Fruit fly (Drosophila melanogaster) whole organism, embryonic: ENCODE results near the gene CG31268.

Experiments
- ATbp ChIP-seq: fragments of 200-800 bp; sonication (Bioruptor generic); optimal IDR thresholded peaks from 2 replicates; lab custom pipeline; 2017; ENCODE audit warnings: missing biosample characterization, mild to moderate bottlenecking, missing genetic modification characterization, missing genetic modification reagents
- Adf1 ChIP-seq: fragments of 200-800 bp; sonication (Bioruptor generic); IDR thresholded peaks from 2 replicates; pipeline ENCODE4 v1.3.6; 2022; ENCODE audit warnings: missing biosample characterization, missing genetic modification characterization
- B-H1 ChIP-seq: fragments of 200-800 bp; sonication (Bioruptor generic); IDR thresholded peaks from 3 replicates; pipeline ENCODE4 v1.3.6; 2022; ENCODE audit warnings: missing biosample characterization, missing genetic modification characterization
- Blimp-1 ChIP-seq: fragments of 200-800 bp; sonication (Bioruptor generic); optimal IDR thresholded peaks from 3 replicates; lab custom pipeline; 2018; ENCODE audit warnings: missing biosample characterization, missing genetic modification characterization, mild to moderate bottlenecking, moderate library complexity, missing genetic modification reagents
- CG10147 ChIP-seq: fragments of 200-800 bp; sonication (Bioruptor generic); optimal IDR thresholded peaks from 2 replicates; lab custom pipeline; 2019; ENCODE audit warnings: missing biosample characterization, mild to moderate bottlenecking, missing genetic modification characterization, moderate library complexity
- CG11093 ChIP-seq: fragments of 200-800 bp; sonication (Bioruptor generic); IDR thresholded peaks from 3 replicates; pipeline ENCODE4 v1.3.6; 2022; ENCODE audit warnings: missing biosample characterization, missing genetic modification characterization
- CG11696 ChIP-seq: fragments of 200-800 bp; sonication (Bioruptor generic); IDR thresholded peaks from 2 replicates; pipeline ENCODE4 v1.3.6; 2022; ENCODE audit warnings: missing biosample characterization, missing genetic modification characterization
- CG1602 ChIP-seq: fragments of 200-800 bp; sonication (Bioruptor generic); optimal IDR thresholded peaks from 3 replicates; lab custom pipeline; 2016; ENCODE audit warnings: missing biosample characterization, missing genetic modification characterization
- CG2678 ChIP-seq: fragments of 200-800 bp; sonication (Bioruptor generic); optimal IDR thresholded peaks from 3 replicates; lab custom pipeline; 2019; ENCODE audit warnings: missing biosample characterization, mild to moderate bottlenecking, missing genetic modification characterization, moderate library complexity
- CG3407 ChIP-seq: fragments of 200-800 bp; sonication (Bioruptor generic); optimal IDR thresholded peaks from 2 replicates; lab custom pipeline; 2018; ENCODE audit warnings: missing biosample characterization, mild to moderate bottlenecking, missing genetic modification characterization
- CG42726 ChIP-seq: fragments of 200-800 bp; sonication (Bioruptor generic); IDR thresholded peaks from 2 replicates; pipeline ENCODE4 v1.3.6; 2022; ENCODE audit warnings: missing biosample characterization, missing genetic modification characterization; ENCODE audit not compliant: partially characterized antibody
- CG4328 ChIP-seq: fragments of 200-800 bp; sonication (Bioruptor generic); optimal IDR thresholded peaks from 3 replicates; lab custom pipeline; 2017; ENCODE audit warnings: missing biosample characterization, missing genetic modification reagents, missing genetic modification characterization
- CG4360 ChIP-seq: fragments of 200-800 bp; sonication (Bioruptor generic); IDR thresholded peaks from 2 replicates; pipeline ENCODE4 v1.3.6; 2022; ENCODE audit warnings: missing biosample characterization, missing genetic modification characterization
- CG6175 ChIP-seq: fragments of 200-800 bp; sonication (Bioruptor generic); IDR thresholded peaks from 3 replicates; pipeline ENCODE4 v1.3.6; 2022; ENCODE audit warnings: missing biosample characterization, missing genetic modification characterization
- CG7271 ChIP-seq: fragments of 200-800 bp; sonication (Bioruptor generic); optimal IDR thresholded peaks from 2 replicates; lab custom pipeline; 2018; ENCODE audit warnings: missing biosample characterization, mild to moderate bottlenecking, missing genetic modification characterization, moderate library complexity
- CG8089 ChIP-seq: fragments of 200-800 bp; sonication (Bioruptor generic); optimal IDR thresholded peaks from 3 replicates; lab custom pipeline; 2016; ENCODE audit warnings: missing biosample characterization, missing genetic modification characterization
- CG8290 ChIP-seq, 3 experiments: fragments of 200-800 bp; sonication (Bioruptor generic); optimal IDR thresholded peaks; 2 replicates each; lab custom pipeline; 2016 to 2019; ENCODE audit warnings: missing biosample characterization in 3 of 3, missing genetic modification characterization in 3 of 3, mild to moderate bottlenecking in 2 of 3, moderate library complexity in 1 of 3
- CG8478 ChIP-seq: fragments of >200 bp; optimal IDR thresholded peaks from 2 replicates; lab custom pipeline; 2018
- CrebB ChIP-seq: fragments of 200-800 bp; sonication (Bioruptor generic); optimal IDR thresholded peaks from 3 replicates; lab custom pipeline; 2018; ENCODE audit warnings: missing biosample characterization, mild to moderate bottlenecking, missing genetic modification characterization
- D ChIP-seq, 2 experiments: fragments of 200-800 bp in 1 of 2; fragments of >200 bp in 1 of 2; sonication (Bioruptor generic) in 1 of 2; optimal IDR thresholded peaks; 2 replicates in 1 of 2; 3 replicates in 1 of 2; lab custom pipeline; 2017; ENCODE audit warnings: mild to moderate bottlenecking in 1 of 2, missing biosample characterization in 1 of 2, missing genetic modification characterization in 1 of 2, missing genetic modification reagents in 1 of 2
- Gsc ChIP-seq: fragments of 200-800 bp; sonication (Bioruptor generic); IDR thresholded peaks from 2 replicates; pipeline ENCODE4 v1.3.6; 2022; ENCODE audit warnings: missing biosample characterization, missing genetic modification characterization
- HLHmδ ChIP-seq: fragments of 200-800 bp; sonication (Bioruptor generic); optimal IDR thresholded peaks from 2 replicates; lab custom pipeline; 2018; ENCODE audit warnings: missing biosample characterization, mild to moderate bottlenecking, missing genetic modification characterization, moderate library complexity
- Hmr ChIP-seq: fragments of 200-800 bp; sonication (Bioruptor generic); optimal IDR thresholded peaks from 3 replicates; lab custom pipeline; 2017; ENCODE audit warnings: mild to moderate bottlenecking, missing biosample characterization, missing genetic modification reagents, missing genetic modification characterization
- MBD-R2 ChIP-seq: fragments of 200-800 bp; sonication (Bioruptor generic); IDR thresholded peaks from 2 replicates; pipeline ENCODE4 v1.3.6; 2022; ENCODE audit warnings: missing biosample characterization, missing genetic modification characterization
- Mad ChIP-seq: fragments of 200-800 bp; sonication (Bioruptor generic); optimal IDR thresholded peaks from 2 replicates; lab custom pipeline; 2016; ENCODE audit warnings: missing biosample characterization, missing genetic modification characterization
- Med ChIP-seq: fragments of 200-800 bp; sonication (Bioruptor generic); peaks from one replicate; lab custom pipeline; 2016; ENCODE audit warnings: missing biosample characterization, missing genetic modification characterization, mild to moderate bottlenecking, inconsistent platforms, moderate library complexity
- NK7.1 ChIP-seq: fragments of 200-800 bp; sonication (Bioruptor generic); optimal IDR thresholded peaks from 3 replicates; lab custom pipeline; 2016; ENCODE audit warnings: missing biosample characterization, missing genetic modification characterization
- Oaz ChIP-seq: fragments of 200-800 bp; sonication (Bioruptor generic); IDR thresholded peaks from 2 replicates; pipeline ENCODE4 v1.3.6; 2022; ENCODE audit warnings: missing biosample characterization, missing genetic modification characterization
- Rfx ChIP-seq: fragments of 200-800 bp; sonication (Bioruptor generic); IDR thresholded peaks from 2 replicates; pipeline ENCODE4 v1.3.6; 2022; ENCODE audit warnings: missing biosample characterization, missing genetic modification characterization
- Sin3A ChIP-seq: fragments of >200 bp; optimal IDR thresholded peaks from 2 replicates; lab custom pipeline; 2018
- Spps ChIP-seq: fragments of 200-800 bp; sonication (Bioruptor generic); optimal IDR thresholded peaks from 2 replicates; lab custom pipeline; 2018; ENCODE audit warnings: missing biosample characterization, mild to moderate bottlenecking, missing genetic modification characterization
- amos ChIP-seq: fragments of 200-800 bp; sonication (Bioruptor generic); IDR thresholded peaks from 2 replicates; pipeline ENCODE4 v1.3.6; 2022; ENCODE audit warnings: missing biosample characterization, missing genetic modification characterization; ENCODE audit not compliant: partially characterized antibody
- bcd ChIP-seq: fragments of 200-800 bp; sonication (Bioruptor generic); optimal IDR thresholded peaks from 2 replicates; lab custom pipeline; 2017; ENCODE audit warnings: missing biosample characterization, mild to moderate bottlenecking, missing genetic modification characterization
- bowl ChIP-seq: fragments of 200-800 bp; sonication (Bioruptor generic); IDR thresholded peaks from 2 replicates; pipeline ENCODE4 v1.3.6; 2022; ENCODE audit warnings: missing biosample characterization, missing genetic modification characterization
- cas ChIP-seq: fragments of 200-800 bp; sonication (Bioruptor generic); IDR thresholded peaks from 2 replicates; pipeline ENCODE4 v1.3.6; 2022; ENCODE audit warnings: missing biosample characterization, missing genetic modification characterization
- chif ChIP-seq, 2 experiments: fragments of 200-800 bp; sonication (Bioruptor generic); optimal IDR thresholded peaks; 3 replicates each; lab custom pipeline; 2016; ENCODE audit warnings: missing biosample characterization in 2 of 2, missing genetic modification characterization in 2 of 2
- crol ChIP-seq: fragments of 200-800 bp; sonication (Bioruptor generic); IDR thresholded peaks from 2 replicates; pipeline ENCODE4 v1.3.6; 2022; ENCODE audit warnings: missing biosample characterization, missing genetic modification characterization
- dm ChIP-seq: fragments of 200-800 bp; sonication (Bioruptor generic); optimal IDR thresholded peaks from 3 replicates; lab custom pipeline; 2016; ENCODE audit warnings: missing biosample characterization, missing genetic modification characterization
- dmrt99B ChIP-seq: fragments of 200-800 bp; sonication (Bioruptor generic); optimal IDR thresholded peaks from 2 replicates; lab custom pipeline; 2018; ENCODE audit warnings: missing biosample characterization, mild to moderate bottlenecking, missing genetic modification characterization, moderate library complexity
- ems ChIP-seq: fragments of 200-800 bp; sonication (Bioruptor generic); optimal IDR thresholded peaks from 3 replicates; lab custom pipeline; 2016; ENCODE audit warnings: missing biosample characterization, missing genetic modification characterization
- grau ChIP-seq: fragments of 200-800 bp; optimal IDR thresholded peaks from 3 replicates; lab custom pipeline; 2019; ENCODE audit warnings: missing biosample characterization, mild to moderate bottlenecking, missing genetic modification characterization, moderate library complexity
- gro ChIP-seq: fragments of 200-800 bp; sonication (Bioruptor generic); optimal IDR thresholded peaks from 2 replicates; lab custom pipeline; 2016; ENCODE audit warnings: missing biosample characterization, missing genetic modification characterization
- ham ChIP-seq: fragments of 200-800 bp; sonication (Bioruptor generic); IDR thresholded peaks from 2 replicates; pipeline ENCODE4 v1.3.6; 2022; ENCODE audit warnings: missing biosample characterization, missing genetic modification characterization
- knrl ChIP-seq: fragments of 200-800 bp; sonication (Bioruptor generic); IDR thresholded peaks from 3 replicates; pipeline ENCODE4 v1.3.6; 2022; ENCODE audit warnings: missing biosample characterization, missing genetic modification characterization; ENCODE audit not compliant: partially characterized antibody
- nau ChIP-seq: fragments of 200-800 bp; sonication (Bioruptor generic); optimal IDR thresholded peaks from 3 replicates; lab custom pipeline; 2017; ENCODE audit warnings: missing biosample characterization, mild to moderate bottlenecking, missing genetic modification characterization, missing genetic modification reagents
- phol ChIP-seq: fragments of 200-800 bp; sonication (Bioruptor generic); optimal IDR thresholded peaks from 3 replicates; lab custom pipeline; 2018; ENCODE audit warnings: missing biosample characterization, mild to moderate bottlenecking, missing genetic modification characterization, moderate library complexity
- schlank ChIP-seq: fragments of 200-800 bp; sonication (Bioruptor generic); optimal IDR thresholded peaks from 2 replicates; lab custom pipeline; 2018; ENCODE audit warnings: missing biosample characterization, mild to moderate bottlenecking, missing genetic modification characterization
- sim ChIP-seq: fragments of 200-800 bp; sonication (Bioruptor generic); IDR thresholded peaks from 2 replicates; pipeline ENCODE4 v1.3.6; 2022; ENCODE audit warnings: missing biosample characterization, missing genetic modification characterization
- sima ChIP-seq: fragments of 200-800 bp; sonication (Bioruptor generic); optimal IDR thresholded peaks from 2 replicates; lab custom pipeline; 2016; ENCODE audit warnings: missing biosample characterization, missing genetic modification characterization
- usp ChIP-seq: fragments of >200 bp; optimal IDR thresholded peaks from 2 replicates; lab custom pipeline; 2017; ENCODE audit warnings: missing biosample characterization, missing genetic modification characterization
- wor ChIP-seq: fragments of 200-800 bp; sonication (Bioruptor generic); IDR thresholded peaks from 2 replicates; pipeline ENCODE4 v1.3.6; 2022; ENCODE audit warnings: missing biosample characterization, missing genetic modification characterization

Gene CG31268

DNA sequence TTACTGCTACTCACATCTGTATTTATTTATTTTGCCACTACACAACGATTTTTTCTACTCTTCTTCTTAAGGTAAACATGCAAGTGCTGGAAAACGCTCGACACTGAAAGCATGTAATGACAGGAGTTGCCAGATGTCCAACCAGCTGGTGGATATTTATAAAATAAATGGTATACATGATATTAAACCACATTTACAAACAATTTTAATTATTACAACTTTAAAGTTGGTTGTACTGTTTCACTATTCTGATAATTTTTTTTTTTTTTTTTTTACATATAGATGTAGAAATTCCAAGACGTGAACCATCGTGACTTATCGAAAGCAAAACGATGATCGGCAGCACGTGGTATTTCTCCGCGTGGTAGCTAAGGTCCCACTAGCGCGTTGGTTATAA is 48.3 kb downstream of the CG31268 start, which contains the start of the genes Keap1 and kuk (continued):
- TF ChIP-seq MBD-R2 (GFP tag; lab: Robert Waterston, UW) (peak; percentile 42), CG3407 (GFP tag; lab: Kevin White, UChicago) (peak; percentile 36), Med (GFP tag; lab: Kevin White, UChicago) (peak; percentile 89), sim (GFP tag; lab: Robert Waterston, UW) (no peak), nau (GFP tag; lab: Kevin White, UChicago) (no peak), Gsc (GFP tag; lab: Robert Waterston, UW) (no peak), dm (GFP tag; lab: Kevin White, UChicago) (peak; percentile 86), CG11696 (no peak), dmrt99B (tag; lab: Kevin White, UChicago) (no peak), schlank (tag; lab: Kevin White, UChicago) (peak; percentile 44), usp (no peak), CG7271 (peak; percentile 17), CG42726 (GFP tag; lab: Robert Waterston, UW) (peak; percentile 84), cas (GFP tag; lab: Robert Waterston, UW) (peak; percentile 40; the same call in 1 of the 2 replicates), Rfx (GFP tag; lab: Robert Waterston, UW) (peak; percentile 80), CG11093 (GFP tag; lab: Robert Waterston, UW) (peak; percentile 16; the same call in 1 of the 3 replicates), Oaz (no peak), CG2678 (tag; lab: Kevin White, UChicago) (peak; percentile 12), Mad (GFP tag; lab: Kevin White, UChicago) (peak; percentile 72), ham (no peak), crol (GFP tag; lab: Robert Waterston, UW) (no peak), CG8089 (peak; percentile 24), CG4328 (no peak), CG8290 (GFP tag; optimal IDR thresholded peaks at IDR 0.05; lab: Kevin White, UChicago) (no peak), CG8290 (tag; optimal IDR thresholded peaks at IDR 0.05; lab: Kevin White, UChicago) (peak in 1 of 2 experiments; percentile 57), Blimp-1 (GFP tag; lab: Kevin White, UChicago) (peak; percentile 6), CG4360 (no peak), CG8478 (no peak), NK7.1 (GFP tag; lab: Kevin White, UChicago) (no peak), grau (tag; lab: Kevin White, UChicago) (peak; percentile 24), amos (GFP tag; lab: Robert Waterston, UW) (peak; percentile 84), CG10147 (GFP tag; lab: Kevin White, UChicago) (no peak), ems (peak; percentile 47), Sin3A (peak; percentile 85), B-H1 (peak; percentile 13; the same call in 1 of the 3 replicates), CG6175 (GFP tag; lab: Robert Waterston, UW) (no peak), bowl (GFP tag; lab: Robert Waterston, UW) (no peak), Hmr (GFP tag; lab: Kevin White, UChicago) (peak; percentile 79), chif (GFP tag; optimal IDR thresholded peaks at IDR 0.05; lab: Kevin White, UChicago) (peak; percentile 44 to 65), Spps (tag; lab: Kevin White, UChicago) (no peak), ATbp (GFP tag; lab: Kevin White, UChicago) (peak; percentile 24), HLHmδ (GFP tag; lab: Kevin White, UChicago) (peak; percentile 4), knrl (GFP tag; lab: Robert Waterston, UW) (peak; percentile 93), CrebB (tag; lab: Kevin White, UChicago) (no peak), bcd (GFP tag; lab: Kevin White, UChicago) (peak; percentile 60), D (optimal IDR thresholded peaks at IDR 0.05; lab: Kevin White, UChicago) (no peak), D (GFP tag; optimal IDR thresholded peaks at IDR 0.05; lab: Kevin White, UChicago) (no peak), gro (GFP tag; lab: Kevin White, UChicago) (peak; percentile 60), CG1602 (GFP tag; lab: Kevin White, UChicago) (peak; percentile 59), phol (tag; lab: Kevin White, UChicago) (peak; percentile 25), Adf1 (no peak), sima (no peak), wor (GFP tag; lab: Robert Waterston, UW) (no peak)
